Fruit fly (Drosophila melanogaster): ENCODE measurements around the gene SKIP.

DNA sequence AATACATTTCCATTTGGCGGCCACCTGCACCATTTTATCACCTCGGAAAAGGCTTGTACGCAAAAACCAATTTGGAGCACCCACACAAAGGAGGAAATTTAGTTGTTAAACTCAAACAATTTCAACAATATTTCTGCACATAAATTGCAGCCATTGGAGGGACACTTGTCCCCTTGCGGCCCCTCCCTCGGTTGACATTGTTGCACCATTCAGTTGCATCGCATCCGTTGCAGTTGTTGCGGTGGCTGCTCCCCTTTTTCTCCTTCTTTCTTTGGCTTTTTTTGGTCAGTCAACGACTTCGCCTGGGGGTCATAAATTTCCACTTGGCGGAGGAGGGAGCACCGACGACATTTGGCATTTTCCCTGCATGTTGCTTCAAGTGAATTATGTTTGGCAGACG, 49.3 kb downstream of the SKIP start:
- TF ChIP-seq br (GFP tag; optimal IDR thresholded peaks at IDR 0.05) (no peak), Hr83 (GFP tag; optimal IDR thresholded peaks at IDR 0.05; ENCODE audit: poor library complexity, severe bottlenecking) (no peak), foxo (GFP tag; optimal IDR thresholded peaks at IDR 0.05) (no peak), jim (GFP tag; optimal IDR thresholded peaks at IDR 0.05) (no peak), tai (GFP tag; optimal IDR thresholded peaks at IDR 0.05) (no peak), usp (GFP tag; optimal IDR thresholded peaks at IDR 0.05) (no peak), rgr (GFP tag; optimal IDR thresholded peaks at IDR 0.05) (no peak), OdsH (GFP tag; optimal IDR thresholded peaks at IDR 0.05) (no peak), HLH106 (tag; optimal IDR thresholded peaks at IDR 0.05) (no peak)
